Fruit fly (Drosophila melanogaster) whole organism, adult: ENCODE measurements around the gene CG43672.

Experiments used
- CG11617 ChIP-seq: fragments of 200-800 bp; sonication (Bioruptor generic); optimal IDR thresholded peaks from 2 replicates; lab custom pipeline; 2017; ENCODE audit warnings: mild to moderate bottlenecking, missing biosample characterization, missing genetic modification reagents, missing genetic modification characterization
- CG12768 ChIP-seq: fragments of 200-800 bp; sonication (Bioruptor generic); optimal IDR thresholded peaks from 2 replicates; lab custom pipeline; 2017; ENCODE audit warnings: missing biosample characterization, missing genetic modification characterization, mild to moderate bottlenecking, moderate library complexity, missing genetic modification reagents
- CG14711 ChIP-seq: fragments of 200-800 bp; sonication (Bioruptor generic); optimal IDR thresholded peaks from 2 replicates; lab custom pipeline; 2018; ENCODE audit warnings: missing biosample characterization, mild to moderate bottlenecking, missing genetic modification characterization, moderate library complexity
- CG1620 ChIP-seq: fragments of 200-800 bp; sonication (Bioruptor generic); optimal IDR thresholded peaks from 2 replicates; lab custom pipeline; 2016; ENCODE audit warnings: missing biosample characterization, missing genetic modification characterization
- CG33017 ChIP-seq: fragments of 200-800 bp; sonication (Bioruptor generic); optimal IDR thresholded peaks from 2 replicates; lab custom pipeline; 2018; ENCODE audit warnings: missing biosample characterization, mild to moderate bottlenecking, missing genetic modification characterization, moderate library complexity
- CG5204 ChIP-seq: fragments of 200-800 bp; sonication (Bioruptor generic); optimal IDR thresholded peaks from 2 replicates; lab custom pipeline; 2016; ENCODE audit warnings: missing biosample characterization, missing genetic modification characterization
- CG7045 ChIP-seq: fragments of 200-800 bp; sonication (Bioruptor generic); optimal IDR thresholded peaks from 2 replicates; lab custom pipeline; 2017; ENCODE audit warnings: missing biosample characterization, mild to moderate bottlenecking, missing genetic modification characterization
- CG7101 ChIP-seq: fragments of 200-800 bp; sonication (Bioruptor generic); optimal IDR thresholded peaks from 2 replicates; lab custom pipeline; 2018; ENCODE audit warnings: missing biosample characterization, mild to moderate bottlenecking, missing genetic modification characterization, moderate library complexity
- Clk ChIP-seq: fragments of 200-800 bp; sonication (Bioruptor generic); optimal IDR thresholded peaks from 2 replicates; lab custom pipeline; 2017; ENCODE audit warnings: missing biosample characterization, missing genetic modification characterization
- Crg-1 ChIP-seq: fragments of 200-800 bp; sonication (Bioruptor generic); optimal IDR thresholded peaks from 2 replicates; lab custom pipeline; 2016; ENCODE audit warnings: missing biosample characterization, missing genetic modification characterization
- Hr96 ChIP-seq: fragments of 200-800 bp; sonication (Bioruptor generic); optimal IDR thresholded peaks from 2 replicates; lab custom pipeline; 2016; ENCODE audit warnings: missing biosample characterization, missing genetic modification characterization
- Mnt ChIP-seq: fragments of 200-800 bp; sonication (Bioruptor generic); optimal IDR thresholded peaks from 2 replicates; lab custom pipeline; 2016; ENCODE audit warnings: missing biosample characterization, mild to moderate bottlenecking, missing genetic modification characterization
- bab1 ChIP-seq: fragments of 200-800 bp; sonication (Bioruptor generic); optimal IDR thresholded peaks from 3 replicates; lab custom pipeline; 2019; ENCODE audit warnings: missing biosample characterization, mild to moderate bottlenecking, missing genetic modification characterization, moderate library complexity
- cic ChIP-seq: fragments of 200-800 bp; sonication (Bioruptor generic); optimal IDR thresholded peaks from 2 replicates; lab custom pipeline; 2017; ENCODE audit warnings: missing biosample characterization, mild to moderate bottlenecking, missing genetic modification characterization, moderate library complexity
- cnc ChIP-seq, 2 experiments: fragments of >200 bp; optimal IDR thresholded peaks; 2 replicates each; lab custom pipeline; 2017
- kay ChIP-seq: fragments of 200-800 bp; sonication (Bioruptor generic); peaks from one replicate; lab custom pipeline; 2016; ENCODE audit warnings: missing biosample characterization, missing genetic modification characterization, borderline replicate concordance
- ovo ChIP-seq: fragments of 200-800 bp; sonication (Bioruptor generic); optimal IDR thresholded peaks from 2 replicates; lab custom pipeline; 2016; ENCODE audit warnings: missing biosample characterization, missing genetic modification characterization
- pad ChIP-seq: fragments of 200-800 bp; sonication (Bioruptor generic); optimal IDR thresholded peaks from 3 replicates; lab custom pipeline; 2017; ENCODE audit warnings: missing biosample characterization, missing genetic modification characterization, mild to moderate bottlenecking, moderate library complexity, missing genetic modification reagents
- tj ChIP-seq: fragments of 200-800 bp; sonication (Bioruptor generic); optimal IDR thresholded peaks from 3 replicates; lab custom pipeline; 2017; ENCODE audit warnings: missing biosample characterization, mild to moderate bottlenecking, missing genetic modification characterization, moderate library complexity
- toe ChIP-seq: fragments of 200-800 bp; sonication (Bioruptor generic); optimal IDR thresholded peaks from 2 replicates; lab custom pipeline; 2016; ENCODE audit warnings: missing biosample characterization, missing genetic modification characterization

The CG43672 gene

dm6 chrX:15795951-15796443 lies 23.2 kb downstream of the CG43672 start, which contains the start of gene sordd1:
sordd1 (minus strand) TSS chrX:15796028.
- peak; percentile 34 for TF ChIP-seq toe (GFP tag; lab: Kevin White, UChicago)

- TF ChIP-seq kay (GFP tag; lab: Kevin White, UChicago) (peak; percentile 57), toe (GFP tag; lab: Kevin White, UChicago) (peak; percentile 13)
Measured at dm6 chrX:15799085-15799557, 26.4 kb downstream of the CG43672 start, which contains the start of the genes sordd2 and CG15602. sordd2 (minus strand) TSS chrX:15799162. CG15602 (plus strand) TSS chrX:15799426.

dm6 chrX:15802880-15803650 lies 30.3 kb downstream of the CG43672 start:
- TF ChIP-seq pad (GFP tag; lab: Kevin White, UChicago) (peak; percentile 6), CG14711 (tag; lab: Kevin White, UChicago) (peak; percentile 54), Crg-1 (no peak), CG11617 (GFP tag; lab: Kevin White, UChicago) (peak; percentile 34), bab1 (GFP tag; lab: Kevin White, UChicago) (peak; percentile 37), cic (GFP tag; lab: Kevin White, UChicago) (no peak), kay (GFP tag; lab: Kevin White, UChicago) (no peak), CG7101 (tag; lab: Kevin White, UChicago) (peak; percentile 67), CG1620 (GFP tag; lab: Kevin White, UChicago) (peak; percentile 22)

- peak; percentile 85 for TF ChIP-seq kay (GFP tag; lab: Kevin White, UChicago)
- TF ChIP-seq Clk (GFP tag; lab: Kevin White, UChicago): no peak
- TF ChIP-seq bab1 (GFP tag; lab: Kevin White, UChicago): peak; percentile 18
- peak; percentile 61 for TF ChIP-seq CG14711 (tag; lab: Kevin White, UChicago)
Measured at dm6 chrX:15803764-15804563, 31.2 kb downstream of the CG43672 start, which contains the start of the genes PGRP-LE and sd. PGRP-LE (minus strand) TSS chrX:15803880. sd (plus strand) TSS chrX:15804370.

- TF ChIP-seq Clk (GFP tag; lab: Kevin White, UChicago) (no peak), kay (GFP tag; lab: Kevin White, UChicago) (no peak), CG5204 (no peak), cnc (optimal IDR thresholded peaks at IDR 0.05; lab: Kevin White, UChicago) (no peak), toe (GFP tag; lab: Kevin White, UChicago) (no peak), CG14711 (tag; lab: Kevin White, UChicago) (peak; percentile 19)
Measured at dm6 chrX:15804790-15805189, 32.0 kb downstream of the CG43672 start.

dm6 chrX:15805523-15805922 lies 32.8 kb downstream of the CG43672 start:
- peak; percentile 42 for TF ChIP-seq tj (GFP tag; lab: Kevin White, UChicago)
- TF ChIP-seq cnc (optimal IDR thresholded peaks at IDR 0.05; lab: Kevin White, UChicago): no peak
- TF ChIP-seq pad (GFP tag; lab: Kevin White, UChicago): peak; percentile 42

- TF ChIP-seq kay (GFP tag; lab: Kevin White, UChicago) (no peak), cnc (optimal IDR thresholded peaks at IDR 0.05; lab: Kevin White, UChicago) (no peak), CG7045 (no peak), toe (GFP tag; lab: Kevin White, UChicago) (no peak), CG11617 (GFP tag; lab: Kevin White, UChicago) (no peak), CG5204 (no peak), CG12768 (GFP tag; lab: Kevin White, UChicago) (no peak), Crg-1 (no peak), CG33017 (no peak), Hr96 (GFP tag; lab: Kevin White, UChicago) (no peak), Mnt (GFP tag; lab: Kevin White, UChicago) (no peak), cic (GFP tag; lab: Kevin White, UChicago) (no peak), CG14711 (tag; lab: Kevin White, UChicago) (no peak), ovo (GFP tag; lab: Kevin White, UChicago) (no peak), CG1620 (GFP tag; lab: Kevin White, UChicago) (no peak), CG7101 (tag; lab: Kevin White, UChicago) (no peak), bab1 (GFP tag; lab: Kevin White, UChicago) (no peak)
Measured at dm6 chrX:15807915-15808314, 35.2 kb downstream of the CG43672 start.
